Worm (Caenorhabditis elegans): Measurements from ENCODE around the gene oac-31.

DNA sequence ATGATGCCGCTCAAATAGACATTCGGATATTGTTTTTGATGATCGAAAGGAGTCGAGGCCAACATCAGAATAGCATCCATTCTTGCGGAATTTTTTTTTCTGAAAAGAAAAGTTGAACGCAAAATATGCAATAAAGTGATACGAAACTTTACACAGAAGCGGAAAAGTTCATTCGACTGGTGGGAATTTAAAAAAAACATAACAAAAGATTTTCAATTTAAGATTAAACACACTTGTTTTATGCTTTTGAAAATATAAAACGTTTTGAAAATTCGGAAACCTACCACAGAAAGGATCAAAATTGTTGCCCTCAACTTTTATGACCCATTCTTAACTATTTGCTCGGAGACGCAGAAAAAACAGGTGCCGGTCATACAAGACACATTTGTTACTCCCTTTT lies 4.7 kb downstream of the oac-31 start, which contains the start of gene K02H11.9:
- TF ChIP-seq tab-1 (GFP tag; IDR thresholded peaks at IDR 0.05) = no peak
- TF ChIP-seq med-1 (GFP tag; optimal IDR thresholded peaks at IDR 0.05; ENCODE audit: insufficient read depth) = no peak
- no peak for TF ChIP-seq flt-1 (GFP tag; IDR thresholded peaks at IDR 0.05)
- no peak for TF ChIP-seq ref-1 (GFP tag; conservative IDR thresholded peaks at IDR 0.05)
- TF ChIP-seq T22C8.4 (GFP tag; IDR thresholded peaks at IDR 0.05) = no peak
- TF ChIP-seq ztf-23 (GFP tag; IDR thresholded peaks at IDR 0.05) = no peak
- no peak for TF ChIP-seq klf-2 (GFP tag; conservative IDR thresholded peaks at IDR 0.05)
- no peak for TF ChIP-seq ztf-29 (GFP tag; IDR thresholded peaks at IDR 0.05)
- TF ChIP-seq cog-1 (tag; optimal IDR thresholded peaks at IDR 0.05) = no peak
